Fruit fly (Drosophila melanogaster) whole organism, embryonic: ENCODE measurements around the gene CG32488.

ENCODE experiments used
- Ada2b ChIP-seq: fragments of 200-800 bp; sonication (Bioruptor generic); IDR thresholded peaks from 2 replicates; pipeline ENCODE4 v1.3.6; 2022; ENCODE audit warnings: missing biosample characterization, missing genetic modification characterization
- Awh ChIP-seq: fragments of 200-800 bp; sonication (Bioruptor generic); IDR thresholded peaks from 2 replicates; pipeline ENCODE4, ENCODE4 v1.3.6; 2022; ENCODE audit warnings: missing biosample characterization, missing genetic modification characterization
- CG10462 ChIP-seq: fragments of 200-800 bp; sonication (Bioruptor generic); optimal IDR thresholded peaks from 2 replicates; lab custom pipeline; 2016; ENCODE audit warnings: missing biosample characterization, missing genetic modification characterization
- CG10959 ChIP-seq: fragments of 200-800 bp; sonication (Bioruptor generic); IDR thresholded peaks from 2 replicates; pipeline ENCODE4 v1.3.6; 2022; ENCODE audit warnings: missing biosample characterization, missing genetic modification characterization
- CG11093 ChIP-seq: fragments of 200-800 bp; sonication (Bioruptor generic); IDR thresholded peaks from 3 replicates; pipeline ENCODE4 v1.3.6; 2022; ENCODE audit warnings: missing biosample characterization, missing genetic modification characterization
- CG11696 ChIP-seq: fragments of 200-800 bp; sonication (Bioruptor generic); IDR thresholded peaks from 2 replicates; pipeline ENCODE4 v1.3.6; 2022; ENCODE audit warnings: missing biosample characterization, missing genetic modification characterization
- CG11723 ChIP-seq: fragments of 200-800 bp; sonication (Bioruptor generic); optimal IDR thresholded peaks from 2 replicates; lab custom pipeline; 2017; ENCODE audit warnings: missing biosample characterization, mild to moderate bottlenecking, missing genetic modification characterization
- CG12236 ChIP-seq: fragments of 200-800 bp; sonication (Bioruptor generic); optimal IDR thresholded peaks from 2 replicates; lab custom pipeline; 2016; ENCODE audit warnings: missing biosample characterization, missing genetic modification characterization
- CG13775 ChIP-seq: fragments of 200-800 bp; sonication (Bioruptor generic); optimal IDR thresholded peaks from 3 replicates; lab custom pipeline; 2017; ENCODE audit warnings: missing biosample characterization, mild to moderate bottlenecking, missing genetic modification characterization
- CG14014 ChIP-seq: fragments of 200-800 bp; sonication (Bioruptor generic); IDR thresholded peaks from 2 replicates; pipeline ENCODE4 v1.3.6; 2022; ENCODE audit warnings: missing biosample characterization, missing genetic modification characterization
- CG1603 ChIP-seq: fragments of 200-800 bp; sonication (Bioruptor generic); optimal IDR thresholded peaks from 2 replicates; lab custom pipeline; 2019; ENCODE audit warnings: missing biosample characterization, mild to moderate bottlenecking, missing genetic modification characterization, moderate library complexity
- CG17385 ChIP-seq: fragments of 200-800 bp; sonication (Bioruptor generic); optimal IDR thresholded peaks from 3 replicates; lab custom pipeline; 2018; ENCODE audit warnings: missing biosample characterization, mild to moderate bottlenecking, missing genetic modification characterization
- CG2116 ChIP-seq: fragments of 200-800 bp; sonication (Bioruptor generic); optimal IDR thresholded peaks from 3 replicates; lab custom pipeline; 2018; ENCODE audit warnings: missing biosample characterization, mild to moderate bottlenecking, missing genetic modification characterization
- CG2129 ChIP-seq: fragments of 200-800 bp; sonication (Bioruptor generic); IDR thresholded peaks from 2 replicates; pipeline ENCODE4 v1.3.6; 2022; ENCODE audit warnings: missing biosample characterization, missing genetic modification characterization; ENCODE audit not compliant: partially characterized antibody
- CG3847 ChIP-seq: fragments of 200-800 bp; sonication (Bioruptor generic); IDR thresholded peaks from 2 replicates; pipeline ENCODE4 v1.3.6; 2022; ENCODE audit warnings: missing biosample characterization, missing genetic modification characterization
- CG4730 ChIP-seq: fragments of 200-800 bp; sonication (Bioruptor generic); IDR thresholded peaks from 2 replicates; pipeline ENCODE4 v1.3.6; 2022; ENCODE audit warnings: missing biosample characterization, missing genetic modification characterization
- CG8478 ChIP-seq: fragments of >200 bp; optimal IDR thresholded peaks from 2 replicates; lab custom pipeline; 2018
- CG8944 ChIP-seq: fragments of 200-800 bp; sonication (Bioruptor generic); optimal IDR thresholded peaks from 3 replicates; lab custom pipeline; 2016; ENCODE audit warnings: missing biosample characterization, missing genetic modification characterization
- CG9609 ChIP-seq: fragments of 200-800 bp; sonication (Bioruptor generic); optimal IDR thresholded peaks from 3 replicates; lab custom pipeline; 2016; ENCODE audit warnings: missing biosample characterization, missing genetic modification characterization
- Chrac-16 ChIP-seq: fragments of 200-800 bp; sonication (Bioruptor generic); optimal IDR thresholded peaks from 3 replicates; lab custom pipeline; 2016; ENCODE audit warnings: missing biosample characterization, missing genetic modification characterization
- Dad ChIP-seq: fragments of 200-800 bp; sonication (Bioruptor generic); optimal IDR thresholded peaks from 3 replicates; lab custom pipeline; 2016; ENCODE audit warnings: missing biosample characterization, missing genetic modification characterization
- Dek ChIP-seq: fragments of 200-800 bp; sonication (Bioruptor generic); optimal IDR thresholded peaks from 3 replicates; lab custom pipeline; 2019; ENCODE audit warnings: missing biosample characterization, mild to moderate bottlenecking, missing genetic modification characterization, moderate library complexity
- Fer1 ChIP-seq: fragments of 200-800 bp; sonication (Bioruptor generic); optimal IDR thresholded peaks from 2 replicates; lab custom pipeline; 2017; ENCODE audit warnings: missing biosample characterization, mild to moderate bottlenecking, missing genetic modification characterization
- GATAe ChIP-seq: fragments of 200-800 bp; sonication (Bioruptor generic); conservative IDR thresholded peaks from 2 replicates; pipeline ENCODE4 v1.3.6; 2022; ENCODE audit warnings: missing biosample characterization, missing genetic modification characterization
- HLHmδ ChIP-seq: fragments of 200-800 bp; sonication (Bioruptor generic); optimal IDR thresholded peaks from 2 replicates; lab custom pipeline; 2018; ENCODE audit warnings: missing biosample characterization, mild to moderate bottlenecking, missing genetic modification characterization, moderate library complexity
- NC2α ChIP-seq: fragments of 200-800 bp; sonication (Bioruptor generic); optimal IDR thresholded peaks from 2 replicates; lab custom pipeline; 2016; ENCODE audit warnings: missing biosample characterization, missing genetic modification characterization
- Scr ChIP-seq: fragments of 200-800 bp; sonication (Bioruptor generic); IDR thresholded peaks from 2 replicates; pipeline ENCODE4 v1.3.6; 2022; ENCODE audit warnings: missing biosample characterization, missing genetic modification characterization; ENCODE audit not compliant: partially characterized antibody
- Six4 ChIP-seq: fragments of 200-800 bp; sonication (Bioruptor generic); optimal IDR thresholded peaks from 2 replicates; lab custom pipeline; 2016; ENCODE audit warnings: missing biosample characterization, missing genetic modification characterization
- Usf ChIP-seq: fragments of 200-800 bp; sonication (Bioruptor generic); optimal IDR thresholded peaks from 2 replicates; lab custom pipeline; 2017; ENCODE audit warnings: missing genotype, missing biosample characterization, missing genetic modification characterization
- bcd ChIP-seq: fragments of 200-800 bp; sonication (Bioruptor generic); optimal IDR thresholded peaks from 2 replicates; lab custom pipeline; 2017; ENCODE audit warnings: missing biosample characterization, mild to moderate bottlenecking, missing genetic modification characterization
- chm ChIP-seq: fragments of 200-800 bp; sonication (Bioruptor generic); IDR thresholded peaks from 2 replicates; pipeline ENCODE4 v1.3.6; 2022; ENCODE audit warnings: missing biosample characterization, missing genetic modification characterization
- dpn ChIP-seq, 2 experiments: fragments of 200-800 bp; sonication (Bioruptor generic); optimal IDR thresholded peaks; 3 replicates each; lab custom pipeline; 2016; ENCODE audit warnings: missing biosample characterization in 2 of 2, missing genetic modification characterization in 2 of 2
- ems ChIP-seq: fragments of 200-800 bp; sonication (Bioruptor generic); optimal IDR thresholded peaks from 3 replicates; lab custom pipeline; 2016; ENCODE audit warnings: missing biosample characterization, missing genetic modification characterization
- en ChIP-seq: fragments of 200-800 bp; sonication (Bioruptor generic); optimal IDR thresholded peaks from 2 replicates; lab custom pipeline; 2016; ENCODE audit warnings: missing biosample characterization, missing genetic modification characterization
- gro ChIP-seq: fragments of 200-800 bp; sonication (Bioruptor generic); optimal IDR thresholded peaks from 2 replicates; lab custom pipeline; 2016; ENCODE audit warnings: missing biosample characterization, missing genetic modification characterization
- her ChIP-seq: fragments of 200-800 bp; sonication (Bioruptor generic); optimal IDR thresholded peaks from 2 replicates; lab custom pipeline; 2016; ENCODE audit warnings: missing biosample characterization, missing genetic modification characterization
- ind ChIP-seq: fragments of 200-800 bp; sonication (Bioruptor generic); optimal IDR thresholded peaks from 3 replicates; lab custom pipeline; 2016; ENCODE audit warnings: missing biosample characterization, missing genetic modification characterization
- pan ChIP-seq, 4 experiments: fragments of >200 bp in 3 of 4; fragments of 200-800 bp in 1 of 4; sonication (Bioruptor generic) in 1 of 4; optimal IDR thresholded peaks in 3 of 4; IDR thresholded peaks in 1 of 4; 2 replicates each; pipeline versions ENCODE4 v1.3.6 to Lab custom; 2017 to 2022; ENCODE audit warnings: missing biosample characterization in 2 of 4, missing genetic modification characterization in 2 of 4, mixed read lengths in 1 of 4
- pb ChIP-seq: fragments of 200-800 bp; sonication (Bioruptor generic); optimal IDR thresholded peaks from 3 replicates; lab custom pipeline; 2016; ENCODE audit warnings: missing biosample characterization, missing genetic modification characterization
- pho ChIP-seq: fragments of 200-800 bp; sonication (Bioruptor generic); optimal IDR thresholded peaks from 2 replicates; lab custom pipeline; 2016; ENCODE audit warnings: missing biosample characterization, missing genetic modification characterization
- pum ChIP-seq: fragments of 200-800 bp; sonication (Bioruptor generic); optimal IDR thresholded peaks from 2 replicates; lab custom pipeline; 2016; ENCODE audit warnings: missing biosample characterization, missing genetic modification characterization
- pzg ChIP-seq: fragments of 200-800 bp; sonication (Bioruptor generic); optimal IDR thresholded peaks from 3 replicates; lab custom pipeline; 2018; ENCODE audit warnings: missing biosample characterization, mild to moderate bottlenecking, missing genetic modification characterization, moderate library complexity
- row ChIP-seq: fragments of 200-800 bp; sonication (Bioruptor generic); IDR thresholded peaks from 3 replicates; pipeline ENCODE4 v1.3.6; 2022; ENCODE audit warnings: missing biosample characterization, missing genetic modification characterization
- sisA ChIP-seq: fragments of 200-800 bp; sonication (Bioruptor generic); IDR thresholded peaks from 2 replicates; pipeline ENCODE4 v1.3.6; 2022; ENCODE audit warnings: missing biosample characterization, missing genetic modification characterization
- sr ChIP-seq: fragments of 200-800 bp; sonication (Bioruptor generic); IDR thresholded peaks from 3 replicates; pipeline ENCODE4 v1.3.6; 2022; ENCODE audit warnings: missing biosample characterization, missing genetic modification characterization
- tgo ChIP-seq: fragments of 200-800 bp; sonication (Bioruptor generic); IDR thresholded peaks from 3 replicates; pipeline ENCODE4 v1.3.6; 2022; ENCODE audit warnings: missing biosample characterization, missing genetic modification characterization
- trh ChIP-seq: fragments of 200-800 bp; sonication (Bioruptor generic); optimal IDR thresholded peaks from 2 replicates; lab custom pipeline; 2016; ENCODE audit warnings: missing biosample characterization, missing genetic modification characterization
- usp ChIP-seq: fragments of >200 bp; optimal IDR thresholded peaks from 2 replicates; lab custom pipeline; 2017; ENCODE audit warnings: missing biosample characterization, missing genetic modification characterization
- wdn ChIP-seq: fragments of 200-800 bp; sonication (Bioruptor generic); IDR thresholded peaks from 2 replicates; pipeline ENCODE4 v1.3.6; 2022; ENCODE audit warnings: missing biosample characterization, missing genetic modification characterization
- zf30C ChIP-seq: fragments of 200-800 bp; sonication (Bioruptor generic); optimal IDR thresholded peaks from 3 replicates; lab custom pipeline; 2018; ENCODE audit warnings: missing biosample characterization, mild to moderate bottlenecking, missing genetic modification characterization

Gene CG32488

DNA sequence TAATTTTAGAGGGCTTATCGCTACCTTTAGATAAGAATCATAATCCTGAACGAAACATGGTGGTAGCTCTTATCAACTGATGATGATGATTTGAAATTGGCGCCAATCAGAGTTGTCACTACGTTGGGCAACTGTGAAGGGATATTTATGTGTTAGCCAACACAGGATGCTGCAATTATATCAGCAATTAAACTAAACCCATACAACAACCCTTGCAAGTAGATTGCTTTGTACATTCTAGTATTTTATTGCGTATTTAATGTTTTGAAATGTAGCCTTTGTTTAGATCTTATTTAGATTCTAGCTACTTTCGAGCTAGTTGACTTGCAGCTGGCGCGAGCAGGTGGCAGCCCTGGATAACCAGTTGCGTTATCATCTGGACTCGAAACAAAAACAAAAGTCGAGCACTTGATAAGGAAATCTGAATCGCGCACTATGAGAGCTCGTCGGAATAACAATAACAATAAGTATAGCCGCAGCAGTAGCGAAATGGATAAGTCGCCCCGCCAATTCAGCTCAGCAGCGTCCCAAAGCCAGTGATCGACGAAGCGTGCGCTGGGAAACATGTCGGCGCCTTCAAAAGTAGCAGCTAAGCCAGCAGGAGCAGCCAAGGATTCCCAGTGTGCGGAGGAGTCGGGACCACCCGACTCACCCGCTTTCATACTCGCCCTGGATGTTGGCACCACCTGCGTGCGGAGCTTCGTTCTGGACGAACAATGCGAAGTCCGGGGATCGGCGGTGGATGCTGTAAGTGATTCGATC, 36.4 kb upstream of the CG32488 start, which contains the start of gene CG1271 (continued):
- TF ChIP-seq pzg (GFP tag; lab: Kevin White, UChicago) = peak; percentile 88
- peak; percentile 49 for TF ChIP-seq pum (GFP tag; lab: Kevin White, UChicago)
- TF ChIP-seq ems (GFP tag; lab: Kevin White, UChicago) = peak; percentile 77
- peak; percentile 35 for TF ChIP-seq CG13775
- TF ChIP-seq CG2116 = peak; percentile 92
- peak; percentile 64 for TF ChIP-seq CG8944 (GFP tag; lab: Kevin White, UChicago)
- peak; percentile 49 for TF ChIP-seq Six4 (GFP tag; lab: Kevin White, UChicago)
- TF ChIP-seq CG10959 (GFP tag; lab: Robert Waterston, UW) = no peak
- peak; percentile 73 for TF ChIP-seq CG1603 (tag; lab: Kevin White, UChicago)
- peak; percentile 59 for TF ChIP-seq pho (GFP tag; lab: Kevin White, UChicago)
- peak; percentile 53 to 73 for TF ChIP-seq dpn (GFP tag; optimal IDR thresholded peaks at IDR 0.05; lab: Kevin White, UChicago)
- TF ChIP-seq Chrac-16 (GFP tag; lab: Kevin White, UChicago) = peak; percentile 57
- peak; percentile 35; the same call in 1 of the 2 replicates for TF ChIP-seq CG2129
- TF ChIP-seq Usf (GFP tag; lab: Kevin White, UChicago) = no peak
- peak; percentile 51 for TF ChIP-seq her (GFP tag; lab: Kevin White, UChicago)
- TF ChIP-seq Dek (tag; lab: Kevin White, UChicago) = peak; percentile 12
- peak; percentile 36 for TF ChIP-seq CG17385 (GFP tag; lab: Kevin White, UChicago)
- no peak for TF ChIP-seq zf30C (GFP tag; lab: Kevin White, UChicago)
- TF ChIP-seq GATAe (GFP tag; lab: Robert Waterston, UW) = peak; percentile 80
- TF ChIP-seq CG11723 (GFP tag; lab: Kevin White, UChicago) = no peak
- TF ChIP-seq CG8478 (lab: Kevin White, UChicago) = no peak
- TF ChIP-seq CG4730 (GFP tag; lab: Robert Waterston, UW) = peak; percentile 50; the same call in 1 of the 2 replicates
- no peak for TF ChIP-seq CG11696 (GFP tag; lab: Robert Waterston, UW)
- TF ChIP-seq Fer1 (GFP tag; lab: Kevin White, UChicago) = peak; percentile 81
- TF ChIP-seq Awh (GFP tag; lab: Robert Waterston, UW) = no peak
- peak; percentile 17; the same call in 1 of the 2 replicates for TF ChIP-seq Scr (GFP tag; lab: Robert Waterston, UW)
- TF ChIP-seq CG10462 (GFP tag; lab: Kevin White, UChicago) = no peak
- TF ChIP-seq ind (GFP tag; lab: Kevin White, UChicago) = peak; percentile 77
- TF ChIP-seq wdn = peak; percentile 15; the same call in 1 of the 2 replicates
- no peak for TF ChIP-seq sr
- no peak for TF ChIP-seq NC2α
- peak; percentile 83 for TF ChIP-seq Dad (GFP tag; lab: Kevin White, UChicago)
- TF ChIP-seq chm (GFP tag; lab: Robert Waterston, UW) = no peak
- TF ChIP-seq gro = peak; percentile 90
- no peak for TF ChIP-seq HLHmδ (GFP tag; lab: Kevin White, UChicago)
- no peak for TF ChIP-seq pan (optimal IDR thresholded peaks at IDR 0.05; lab: Kevin White, UChicago)
- TF ChIP-seq pan (GFP tag; optimal IDR thresholded peaks at IDR 0.05 in 1 of 2, IDR thresholded peaks at IDR 0.05 in 1 of 2) = peak in 1 of 2 experiments; percentile 18
- TF ChIP-seq CG9609 = peak; percentile 40
- TF ChIP-seq CG14014 (GFP tag; lab: Robert Waterston, UW) = peak; percentile 66
- peak; percentile 59; the same call in 2 of the 3 replicates for TF ChIP-seq tgo (GFP tag; lab: Robert Waterston, UW)
- TF ChIP-seq Ada2b (GFP tag; lab: Robert Waterston, UW) = 0 out of 2 replicates have a peak, but pooled peaks have one; percentile 25
- peak; percentile 70 for TF ChIP-seq bcd (GFP tag; lab: Kevin White, UChicago)
- TF ChIP-seq sisA = peak; percentile 55
- TF ChIP-seq trh (GFP tag; lab: Kevin White, UChicago) = no peak
- peak; percentile 80 for TF ChIP-seq CG3847 (GFP tag; lab: Robert Waterston, UW)
- no peak for TF ChIP-seq usp (GFP tag; lab: Kevin White, UChicago)
- no peak for TF ChIP-seq pb (GFP tag; lab: Kevin White, UChicago)
- TF ChIP-seq CG11093 (GFP tag; lab: Robert Waterston, UW) = no peak
- peak; percentile 94 for TF ChIP-seq row (GFP tag; lab: Robert Waterston, UW)
- TF ChIP-seq en = peak; percentile 34
- TF ChIP-seq CG12236 (GFP tag; lab: Kevin White, UChicago) = peak; percentile 46
